Fruit fly (Drosophila melanogaster): Measurements from ENCODE around the gene Acf.
A peak's percentile ranks its signal among the peaks of the same experiment; 100 is the strongest.

dm6 chr3R:31768198-31768597, 25.6 kb upstream of the Acf start:
- TF ChIP-seq Hr39 (GFP tag; optimal IDR thresholded peaks at IDR 0.05), result no peak
- peak; percentile 87 for TF ChIP-seq CG32006 (GFP tag; optimal IDR thresholded peaks at IDR 0.05)
- no peak for TF ChIP-seq CG31627 (GFP tag; optimal IDR thresholded peaks at IDR 0.05)
- TF ChIP-seq Lpt (GFP tag; optimal IDR thresholded peaks at IDR 0.05), result peak; percentile 84
- no peak for TF ChIP-seq CG8632 (GFP tag; optimal IDR thresholded peaks at IDR 0.05)
- peak; percentile 88 for TF ChIP-seq CG15336 (GFP tag; IDR thresholded peaks at IDR 0.05)
- peak; percentile 16 for TF ChIP-seq topi (GFP tag; optimal IDR thresholded peaks at IDR 0.05)
- peak; percentile 62 for TF ChIP-seq CG11762 (GFP tag; optimal IDR thresholded peaks at IDR 0.05; ENCODE audit: insufficient read depth)
- peak; percentile 57 for TF ChIP-seq pdm3 (GFP tag; optimal IDR thresholded peaks at IDR 0.05)
- TF ChIP-seq fd59A (GFP tag; optimal IDR thresholded peaks at IDR 0.05), result no peak
- TF ChIP-seq CG6854 (GFP tag; optimal IDR thresholded peaks at IDR 0.05), result no peak
- no peak for TF ChIP-seq fkh (GFP tag; optimal IDR thresholded peaks at IDR 0.05)
- TF ChIP-seq CG1621 (tag; optimal IDR thresholded peaks at IDR 0.05), result no peak
